Fruit fly (Drosophila melanogaster) whole organism, prepupa: Measurements from ENCODE around the gene Tet.

Experiments
- CG3032 ChIP-seq: fragments of 200-800 bp; optimal IDR thresholded peaks from 2 replicates; lab custom pipeline; 2019; ENCODE audit warnings: missing biosample characterization, mild to moderate bottlenecking, missing genetic modification characterization, moderate library complexity
- CG6808 ChIP-seq: fragments of 200-800 bp; sonication (Bioruptor generic); optimal IDR thresholded peaks from 3 replicates; lab custom pipeline; 2017; ENCODE audit warnings: missing biosample characterization, missing genetic modification characterization, mild to moderate bottlenecking, moderate library complexity, missing genetic modification reagents
- CG9139 ChIP-seq: fragments of 200-800 bp; sonication (Bioruptor generic); optimal IDR thresholded peaks from 3 replicates; lab custom pipeline; 2017; ENCODE audit warnings: missing biosample characterization, mild to moderate bottlenecking, missing genetic modification characterization
- Eip75B ChIP-seq: fragments of 200-800 bp; sonication (Bioruptor generic); optimal IDR thresholded peaks from 3 replicates; lab custom pipeline; 2016; ENCODE audit warnings: missing biosample characterization, missing genetic modification characterization
- Ets21C ChIP-seq: fragments of 200-800 bp; sonication (Bioruptor generic); optimal IDR thresholded peaks from 3 replicates; lab custom pipeline; 2016; ENCODE audit warnings: missing biosample characterization, missing genetic modification characterization
- Ets96B ChIP-seq: fragments of 200-800 bp; optimal IDR thresholded peaks from 2 replicates; lab custom pipeline; 2019; ENCODE audit warnings: missing biosample characterization, mild to moderate bottlenecking, missing genetic modification characterization, moderate library complexity
- Gug ChIP-seq: fragments of 200-800 bp; sonication (Bioruptor generic); IDR thresholded peaks from 2 replicates; pipeline ENCODE4 v1.3.6; 2022; ENCODE audit warnings: missing biosample characterization, missing genetic modification characterization
- Hr39 ChIP-seq: fragments of 200-800 bp; sonication (Bioruptor generic); optimal IDR thresholded peaks from 2 replicates; lab custom pipeline; 2016; ENCODE audit warnings: missing biosample characterization, missing genetic modification characterization
- achi ChIP-seq: fragments of 200-800 bp; sonication (Bioruptor generic); optimal IDR thresholded peaks from 3 replicates; lab custom pipeline; 2016; ENCODE audit warnings: missing biosample characterization, missing genetic modification characterization
- dsx ChIP-seq: fragments of 200-800 bp; optimal IDR thresholded peaks from 3 replicates; lab custom pipeline; 2019; ENCODE audit warnings: missing biosample characterization, mild to moderate bottlenecking, missing genetic modification characterization, moderate library complexity; ENCODE audit not compliant: poor library complexity, severe bottlenecking

DNA sequence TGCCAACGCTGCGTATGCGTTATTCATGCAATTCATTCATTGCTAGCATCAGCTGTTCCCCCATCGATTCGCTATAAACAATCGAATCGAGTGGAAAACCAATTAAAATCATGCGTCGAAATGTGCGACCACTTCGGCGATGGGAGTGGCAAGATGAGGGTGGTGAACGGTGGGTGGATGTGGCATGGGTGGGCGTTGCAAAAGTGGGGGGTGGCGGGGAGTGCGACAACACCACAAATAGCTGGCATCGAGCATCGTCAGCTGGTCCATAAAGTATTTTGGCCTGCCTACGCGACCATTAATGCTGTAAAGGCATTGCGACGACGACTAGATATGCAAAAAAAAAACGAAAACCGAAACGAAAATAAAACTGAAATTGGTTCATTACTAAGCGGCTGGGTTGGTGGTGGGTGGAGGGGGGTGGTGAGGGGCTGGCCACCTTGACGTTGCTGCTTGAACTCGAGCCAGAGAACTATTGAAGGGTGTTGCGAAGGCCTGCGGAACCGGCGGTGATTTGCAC lies 30.6 kb upstream of the Tet start:
- TF ChIP-seq Ets96B (tag; lab: Kevin White, UChicago) = no peak
- TF ChIP-seq Gug (GFP tag; lab: Robert Waterston, UW) = no peak
- no peak for TF ChIP-seq dsx
- TF ChIP-seq CG3032 (tag; lab: Kevin White, UChicago) = no peak
- TF ChIP-seq Hr39 (GFP tag; lab: Kevin White, UChicago) = no peak
- no peak for TF ChIP-seq Eip75B (GFP tag; lab: Kevin White, UChicago)
- TF ChIP-seq CG9139 (GFP tag; lab: Kevin White, UChicago) = no peak
- TF ChIP-seq achi (GFP tag; lab: Kevin White, UChicago) = no peak
- TF ChIP-seq CG6808 = no peak
- no peak for TF ChIP-seq Ets21C (GFP tag; lab: Kevin White, UChicago)
